Worm (Caenorhabditis elegans) whole organism, mixed stage, embryonic: Measurements from ENCODE around the gene daf-4.

Experiments used
- M03D4.4 ChIP-seq: sonication (generic microtip); optimal IDR thresholded peaks from 2 replicates; lab custom pipeline; 2017; ENCODE audit warnings: mild to moderate bottlenecking, missing genetic modification characterization, missing compliant biosample characterization
- bed-3 ChIP-seq: fragments of 200-800 bp; sonication (Bioruptor generic); optimal IDR thresholded peaks from 3 replicates; lab custom pipeline; 2018; ENCODE audit warnings: mild to moderate bottlenecking, missing genetic modification characterization, moderate library complexity, missing compliant biosample characterization
- blmp-1 ChIP-seq: fragments of 150-350 bp; optimal IDR thresholded peaks from 2 replicates; lab custom pipeline; 2014; ENCODE audit warnings: missing biosample characterization, missing genetic modification characterization
- ceh-43 ChIP-seq: fragments of 200-800 bp; sonication (Bioruptor generic); optimal IDR thresholded peaks from 2 replicates; lab custom pipeline; 2018; ENCODE audit warnings: mild to moderate bottlenecking, missing genetic modification characterization, moderate library complexity, missing compliant biosample characterization
- ceh-83 ChIP-seq: fragments of 200-800 bp; sonication (Bioruptor generic); optimal IDR thresholded peaks from 2 replicates; lab custom pipeline; 2018; ENCODE audit warnings: mild to moderate bottlenecking, missing genetic modification characterization, missing compliant biosample characterization
- ces-1 ChIP-seq: fragments of 150-350 bp; optimal IDR thresholded peaks from 2 replicates; lab custom pipeline; 2014; ENCODE audit warnings: missing biosample characterization, missing genetic modification reagents, missing genetic modification characterization
- cnd-1 ChIP-seq: fragments of 200-800 bp; sonication (Bioruptor generic); optimal IDR thresholded peaks from 2 replicates; lab custom pipeline; 2018; ENCODE audit warnings: mild to moderate bottlenecking, missing genetic modification characterization, missing compliant biosample characterization
- drap-1 ChIP-seq: fragments of 200-800 bp; sonication (Bioruptor generic); optimal IDR thresholded peaks from 3 replicates; lab custom pipeline; 2018; ENCODE audit warnings: mild to moderate bottlenecking, missing genetic modification characterization, missing compliant biosample characterization
- elt-1 ChIP-seq: sonication (generic microtip); optimal IDR thresholded peaks from 2 replicates; lab custom pipeline; 2017; ENCODE audit warnings: missing genetic modification characterization, mild to moderate bottlenecking, missing compliant biosample characterization, antibody characterized with exemption, moderate library complexity, borderline replicate concordance; ENCODE audit not compliant: insufficient read depth
- elt-3 ChIP-seq: fragments of 150-350 bp; optimal IDR thresholded peaks from 2 replicates; lab custom pipeline; 2014; ENCODE audit warnings: missing biosample characterization, missing genetic modification characterization
- flh-1 ChIP-seq: fragments of 200-800 bp; sonication (Bioruptor generic); optimal IDR thresholded peaks from 2 replicates; lab custom pipeline; 2018; ENCODE audit warnings: mild to moderate bottlenecking, missing genetic modification characterization, moderate library complexity, missing compliant biosample characterization
- ham-2 ChIP-seq: fragments of 200-800 bp; sonication (Bioruptor generic); optimal IDR thresholded peaks from 2 replicates; lab custom pipeline; 2018; ENCODE audit warnings: mild to moderate bottlenecking, missing genetic modification characterization, missing compliant biosample characterization
- lin-32 ChIP-seq: fragments of 200-800 bp; sonication (Bioruptor generic); optimal IDR thresholded peaks from 2 replicates; lab custom pipeline; 2018; ENCODE audit warnings: mild to moderate bottlenecking, missing genetic modification characterization, missing compliant biosample characterization
- lsy-2 ChIP-seq: fragments of 150-350 bp; optimal IDR thresholded peaks from 2 replicates; lab custom pipeline; 2014; ENCODE audit warnings: missing biosample characterization, missing genetic modification characterization
- mab-5 ChIP-seq: fragments of 150-350 bp; optimal IDR thresholded peaks from 2 replicates; lab custom pipeline; 2014; ENCODE audit warnings: missing biosample characterization, missing genetic modification characterization
- mep-1 ChIP-seq: fragments of 150-350 bp; optimal IDR thresholded peaks from 2 replicates; lab custom pipeline; 2017; ENCODE audit warnings: missing biosample characterization, missing genetic modification reagents, missing genetic modification characterization, inconsistent platforms
- nhr-12 ChIP-seq: fragments of 150-350 bp; optimal IDR thresholded peaks from 2 replicates; lab custom pipeline; 2014; ENCODE audit warnings: missing biosample characterization, missing genetic modification characterization
- nhr-2 ChIP-seq: fragments of 150-350 bp; optimal IDR thresholded peaks from 2 replicates; lab custom pipeline; 2014; ENCODE audit warnings: missing biosample characterization, missing genetic modification characterization
- nhr-237 ChIP-seq: fragments of 150-350 bp; optimal IDR thresholded peaks from 2 replicates; lab custom pipeline; 2014; ENCODE audit warnings: missing biosample characterization, missing genetic modification characterization
- nhr-28 ChIP-seq: fragments of 150-350 bp; optimal IDR thresholded peaks from 2 replicates; lab custom pipeline; 2014; ENCODE audit warnings: missing biosample characterization, missing genetic modification characterization
- nhr-76 ChIP-seq: sonication (generic microtip); optimal IDR thresholded peaks from 2 replicates; lab custom pipeline; 2017; ENCODE audit warnings: missing biosample characterization, missing genetic modification characterization
- pha-4 ChIP-seq: fragments of 150-350 bp; optimal IDR thresholded peaks from 2 replicates; lab custom pipeline; 2018; ENCODE audit warnings: missing biosample characterization, missing genetic modification reagents, missing genetic modification characterization
- sem-2 ChIP-seq: fragments of 200-800 bp; sonication (Bioruptor generic); optimal IDR thresholded peaks from 2 replicates; lab custom pipeline; 2018; ENCODE audit warnings: mild to moderate bottlenecking, missing genetic modification characterization, missing compliant biosample characterization
- sptf-1 ChIP-seq: sonication (generic microtip); optimal IDR thresholded peaks from 2 replicates; lab custom pipeline; 2017; ENCODE audit warnings: mild to moderate bottlenecking, missing genetic modification characterization, moderate library complexity, missing compliant biosample characterization
- tbx-8 ChIP-seq: fragments of 200-800 bp; sonication (Bioruptor generic); optimal IDR thresholded peaks from 2 replicates; lab custom pipeline; 2018; ENCODE audit warnings: mild to moderate bottlenecking, missing genetic modification characterization, moderate library complexity, missing compliant biosample characterization
- unc-120 ChIP-seq: sonication (generic microtip); optimal IDR thresholded peaks from 2 replicates; lab custom pipeline; 2017; ENCODE audit warnings: missing genetic modification characterization, missing compliant biosample characterization; ENCODE audit not compliant: poor library complexity, severe bottlenecking
- unc-39 ChIP-seq: fragments of 150-350 bp; optimal IDR thresholded peaks from 2 replicates; lab custom pipeline; 2014; ENCODE audit warnings: missing biosample characterization, missing genetic modification characterization
- unc-62 ChIP-seq: fragments of 150-350 bp; optimal IDR thresholded peaks from 2 replicates; lab custom pipeline; 2014; ENCODE audit warnings: missing biosample characterization, missing genetic modification reagents, missing genetic modification characterization
- zip-8 ChIP-seq: fragments of 150-350 bp; optimal IDR thresholded peaks from 2 replicates; lab custom pipeline; 2014; ENCODE audit warnings: missing biosample characterization, missing genetic modification characterization
- ztf-11 ChIP-seq: fragments of 150-350 bp; optimal IDR thresholded peaks from 2 replicates; lab custom pipeline; 2014; ENCODE audit warnings: missing biosample characterization, missing genetic modification characterization

daf-4 gene

DNA sequence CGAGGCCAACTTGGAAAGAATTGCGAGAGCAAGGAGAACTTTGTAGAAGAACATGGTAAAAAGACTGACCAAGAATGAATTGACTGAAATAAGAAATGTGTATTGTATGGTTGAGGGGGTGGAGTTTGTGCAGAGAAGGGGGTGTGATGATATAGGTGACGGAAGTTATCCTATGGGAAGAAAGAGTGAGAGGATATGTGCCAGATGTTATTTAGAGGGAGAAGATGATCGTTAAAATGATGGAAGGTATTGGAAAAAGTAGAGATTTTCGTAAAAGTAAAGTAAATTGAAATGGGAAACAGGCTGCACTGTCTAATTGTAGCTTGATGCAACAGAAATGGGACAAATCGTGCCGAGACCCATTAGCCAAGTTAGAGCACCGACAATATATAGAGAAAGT lies 32.0 kb downstream of the daf-4 start, which contains the start of gene sdz-21:
sdz-21 (minus strand) TSS at position 101 of the 400 bp plus-strand sequence.
- TF ChIP-seq unc-120 (no peak), ces-1 (no peak), nhr-2 (tag; lab: Kevin White, UChicago) (no peak), elt-1 (tag; lab: Kevin White, UChicago) (no peak), nhr-76 (tag; lab: Kevin White, UChicago) (no peak), unc-62 (no peak), elt-3 (tag; lab: Kevin White, UChicago) (no peak), lin-32 (GFP tag; lab: Kevin White, UChicago) (no peak), sem-2 (GFP tag; lab: Kevin White, UChicago) (no peak), ztf-11 (tag; lab: Kevin White, UChicago) (no peak), M03D4.4 (tag; lab: Kevin White, UChicago) (no peak), pha-4 (tag; lab: Kevin White, UChicago) (no peak), nhr-28 (no peak), ceh-43 (GFP tag; lab: Kevin White, UChicago) (no peak), nhr-237 (tag; lab: Kevin White, UChicago) (no peak), mab-5 (tag; lab: Kevin White, UChicago) (no peak)

DNA sequence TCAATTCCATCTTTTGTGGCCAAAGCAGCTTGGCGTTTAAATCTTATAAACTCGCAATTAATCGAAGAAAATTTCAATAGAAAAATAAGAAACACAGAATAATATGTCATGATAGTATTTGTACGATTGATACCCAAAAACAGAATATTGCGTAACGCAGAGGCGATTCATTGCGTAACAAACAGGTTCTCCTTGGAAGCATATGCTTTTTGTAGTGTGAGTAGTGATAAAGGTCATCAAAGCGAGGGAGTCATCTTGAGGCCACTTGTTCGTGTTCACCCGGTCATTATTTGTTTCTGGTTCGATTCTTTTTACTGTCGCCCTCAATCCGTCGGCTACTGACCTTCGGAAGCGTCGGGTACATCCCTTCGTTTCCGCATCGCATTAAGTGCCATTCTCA lies 36.0 kb downstream of the daf-4 start, which contains the start of gene F54E7.6:
F54E7.6 (minus strand) TSS at position 110 of the 400 bp plus-strand sequence.
- no peak for TF ChIP-seq tbx-8
- TF ChIP-seq zip-8 (tag; lab: Kevin White, UChicago) = peak; percentile 99
- peak; percentile 42 for TF ChIP-seq ham-2

ce11 chrIII:5663521-5663920 lies 38.6 kb downstream of the daf-4 start:
- no peak for TF ChIP-seq sem-2 (GFP tag; lab: Kevin White, UChicago)
- no peak for TF ChIP-seq unc-120
- no peak for TF ChIP-seq tbx-8
- no peak for TF ChIP-seq nhr-2 (tag; lab: Kevin White, UChicago)
- TF ChIP-seq nhr-237 (tag; lab: Kevin White, UChicago) = no peak
- no peak for TF ChIP-seq M03D4.4 (tag; lab: Kevin White, UChicago)
- TF ChIP-seq nhr-28 = no peak
- TF ChIP-seq bed-3 = no peak
- TF ChIP-seq ceh-83 (GFP tag; lab: Kevin White, UChicago) = no peak
- TF ChIP-seq ztf-11 (tag; lab: Kevin White, UChicago) = no peak
- TF ChIP-seq cnd-1 (tag; lab: Kevin White, UChicago) = no peak
- TF ChIP-seq, all 35 proteins: peak for 0

DNA sequence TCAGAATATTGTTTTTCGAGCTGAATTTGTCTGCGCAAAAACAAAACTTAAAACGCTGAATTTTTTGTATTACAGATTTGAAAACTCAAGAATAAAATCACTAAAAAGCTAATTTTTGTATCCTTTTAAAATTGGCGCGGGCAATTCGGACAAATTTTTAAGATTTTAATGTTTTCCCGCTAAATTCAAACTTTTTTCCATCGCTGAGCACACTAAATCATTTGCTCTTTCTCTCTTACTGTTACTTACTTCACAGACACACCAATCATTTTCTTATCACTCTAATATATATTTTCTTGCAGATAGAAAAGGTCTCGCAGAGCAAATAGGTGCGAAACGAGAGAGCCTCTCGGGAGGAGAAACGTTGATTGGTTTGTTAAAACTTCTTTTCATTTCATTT lies 39.0 kb downstream of the daf-4 start, which contains the start of gene par-3:
par-3 (plus strand) TSS at position 301 of the 400 bp plus-strand sequence.
- TF ChIP-seq nhr-237 (tag; lab: Kevin White, UChicago) (no peak), nhr-2 (tag; lab: Kevin White, UChicago) (no peak), ceh-83 (GFP tag; lab: Kevin White, UChicago) (no peak), elt-3 (tag; lab: Kevin White, UChicago) (no peak), ces-1 (no peak), sptf-1 (tag; lab: Kevin White, UChicago) (no peak), pha-4 (tag; lab: Kevin White, UChicago) (no peak), drap-1 (GFP tag; lab: Kevin White, UChicago) (no peak), nhr-28 (no peak), unc-120 (no peak), lsy-2 (no peak), mep-1 (tag; lab: Kevin White, UChicago) (no peak), unc-62 (no peak), unc-39 (tag; lab: Kevin White, UChicago) (no peak), blmp-1 (no peak), mab-5 (tag; lab: Kevin White, UChicago) (no peak), cnd-1 (tag; lab: Kevin White, UChicago) (no peak), bed-3 (no peak), nhr-76 (tag; lab: Kevin White, UChicago) (no peak), flh-1 (GFP tag; lab: Kevin White, UChicago) (no peak)

- TF ChIP-seq pha-4 (tag; lab: Kevin White, UChicago) (peak; percentile 38), blmp-1 (peak; percentile 91), ztf-11 (tag; lab: Kevin White, UChicago) (no peak)
Observed at ce11 chrIII:5665278-5665677, 40.3 kb downstream of the daf-4 start.

DNA sequence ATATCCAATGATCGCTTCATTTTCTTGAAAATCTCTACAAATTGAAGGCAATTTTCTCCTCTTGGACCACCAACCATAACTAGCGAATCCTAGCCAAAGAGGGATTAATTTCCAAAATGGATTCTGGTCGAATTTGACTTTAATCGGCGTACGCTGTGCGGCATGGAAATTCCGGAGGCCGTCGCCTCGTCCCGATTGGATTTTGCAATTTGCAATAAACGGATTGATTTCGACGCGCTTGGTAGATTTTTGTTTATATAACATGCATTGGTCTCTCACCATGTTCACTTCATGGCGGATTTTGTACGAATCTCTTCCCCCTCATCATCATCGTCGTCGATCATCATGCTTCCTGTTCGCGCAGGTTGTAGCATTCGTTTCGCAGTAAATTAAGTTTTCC lies 40.8 kb downstream of the daf-4 start:
- TF ChIP-seq ces-1 (peak; percentile 68), ham-2 (peak; percentile 3), bed-3 (no peak), nhr-12 (tag; lab: Kevin White, UChicago) (no peak), M03D4.4 (tag; lab: Kevin White, UChicago) (no peak), nhr-76 (tag; lab: Kevin White, UChicago) (no peak)
